Worm (Caenorhabditis elegans): ENCODE measurements around the gene C25A8.5.

C25A8.5 gene

ce11 chrIV:7020630-7021029 is 21.3 kb downstream of the C25A8.5 start:
- no peak for TF ChIP-seq nhr-12 (tag; optimal IDR thresholded peaks at IDR 0.05)
- TF ChIP-seq sma-3 (GFP tag; optimal IDR thresholded peaks at IDR 0.05): peak; percentile 41
- TF ChIP-seq fos-1 (tag; optimal IDR thresholded peaks at IDR 0.05): peak; percentile 24
- TF ChIP-seq sem-4 (tag; optimal IDR thresholded peaks at IDR 0.05): no peak
- no peak for TF ChIP-seq nhr-77 (tag; optimal IDR thresholded peaks at IDR 0.05)
- peak in 1 of 2 experiments; percentile 29 for TF ChIP-seq lsy-2 (tag; optimal IDR thresholded peaks at IDR 0.05)
- TF ChIP-seq dmd-4 (tag; optimal IDR thresholded peaks at IDR 0.05): no peak
- no peak for TF ChIP-seq peb-1 (tag; optimal IDR thresholded peaks at IDR 0.05)
- TF ChIP-seq mdl-1 (tag; optimal IDR thresholded peaks at IDR 0.05): peak in 1 of 2 experiments; percentile 22
- TF ChIP-seq zag-1 (tag; optimal IDR thresholded peaks at IDR 0.05): no peak
- TF ChIP-seq egl-27 (tag; optimal IDR thresholded peaks at IDR 0.05): no peak
- peak; percentile 50 for TF ChIP-seq crh-2 (tag; optimal IDR thresholded peaks at IDR 0.05)
- peak; percentile 25 for TF ChIP-seq C34F6.9 (tag; optimal IDR thresholded peaks at IDR 0.05)
- peak; percentile 64 for TF ChIP-seq sma-9 (GFP tag; optimal IDR thresholded peaks at IDR 0.05)
- no peak for TF ChIP-seq sma-9 (tag; optimal IDR thresholded peaks at IDR 0.05)
- TF ChIP-seq F13H6.1 (tag; optimal IDR thresholded peaks at IDR 0.05): peak; percentile 25
- TF ChIP-seq nhr-25 (tag; optimal IDR thresholded peaks at IDR 0.05): peak; percentile 53
- TF ChIP-seq gmeb-1 (tag; optimal IDR thresholded peaks at IDR 0.05): peak; percentile 27
- TF ChIP-seq ama-1 (optimal IDR thresholded peaks at IDR 0.05): no peak
- peak; percentile 45 for TF ChIP-seq nhr-129 (tag; optimal IDR thresholded peaks at IDR 0.05)

ce11 chrIV:7022227-7022626 is 22.9 kb downstream of the C25A8.5 start:
- no peak for TF ChIP-seq unc-55 (GFP tag; optimal IDR thresholded peaks at IDR 0.05)
- TF ChIP-seq aly-2 (tag; optimal IDR thresholded peaks at IDR 0.05): no peak
- no peak for TF ChIP-seq mbf-1 (tag; optimal IDR thresholded peaks at IDR 0.05)
- TF ChIP-seq ztf-4 (tag; optimal IDR thresholded peaks at IDR 0.05): no peak
- no peak for TF ChIP-seq Y55F3AM.14 (GFP tag; optimal IDR thresholded peaks at IDR 0.05)

- TF ChIP-seq blmp-1 (tag; optimal IDR thresholded peaks at IDR 0.05; ENCODE audit: insufficient read depth): peak; percentile 16
- peak; percentile 70 for TF ChIP-seq fos-1 (tag; optimal IDR thresholded peaks at IDR 0.05)
- no peak for TF ChIP-seq nhr-23 (tag; optimal IDR thresholded peaks at IDR 0.05)
- no peak for TF ChIP-seq ama-1 (optimal IDR thresholded peaks at IDR 0.05)
- no peak for TF ChIP-seq elt-3 (tag; optimal IDR thresholded peaks at IDR 0.05)
- peak; percentile 31 for TF ChIP-seq ztf-4 (tag; optimal IDR thresholded peaks at IDR 0.05)
- no peak for TF ChIP-seq alr-1 (tag; optimal IDR thresholded peaks at IDR 0.05)
- TF ChIP-seq C34F6.9 (tag; optimal IDR thresholded peaks at IDR 0.05): peak; percentile 85
- TF ChIP-seq gmeb-1 (tag; optimal IDR thresholded peaks at IDR 0.05): peak; percentile 45
- TF ChIP-seq crh-2 (tag; optimal IDR thresholded peaks at IDR 0.05): peak; percentile 65
- no peak for TF ChIP-seq unc-39 (tag; optimal IDR thresholded peaks at IDR 0.05)
- TF ChIP-seq dmd-4 (tag; optimal IDR thresholded peaks at IDR 0.05): no peak
- peak in 1 of 2 experiments; percentile 81 for TF ChIP-seq lsy-2 (tag; optimal IDR thresholded peaks at IDR 0.05)
- peak; percentile 8 for TF ChIP-seq snpc-4 (tag; optimal IDR thresholded peaks at IDR 0.05)
- peak; percentile 70 for TF ChIP-seq mab-5 (tag; optimal IDR thresholded peaks at IDR 0.05)
- no peak for TF ChIP-seq lin-13 (GFP tag; optimal IDR thresholded peaks at IDR 0.05)
- TF ChIP-seq nhr-129 (tag; optimal IDR thresholded peaks at IDR 0.05): peak; percentile 87
- TF ChIP-seq nhr-6 (tag; optimal IDR thresholded peaks at IDR 0.05): peak; percentile 39
- peak; percentile 41 for TF ChIP-seq lin-39 (tag; optimal IDR thresholded peaks at IDR 0.05)
- TF ChIP-seq nhr-77 (tag; optimal IDR thresholded peaks at IDR 0.05): no peak
- TF ChIP-seq mdl-1 (tag; optimal IDR thresholded peaks at IDR 0.05): peak; percentile 26 to 37
- TF ChIP-seq F13H6.1 (tag; optimal IDR thresholded peaks at IDR 0.05): peak; percentile 86
- peak; percentile 70 for TF ChIP-seq egl-27 (tag; optimal IDR thresholded peaks at IDR 0.05)
- peak; percentile 84 for TF ChIP-seq sma-9 (GFP tag; optimal IDR thresholded peaks at IDR 0.05)
- no peak for TF ChIP-seq sma-9 (tag; optimal IDR thresholded peaks at IDR 0.05)
- peak; percentile 55 for TF ChIP-seq nhr-25 (tag; optimal IDR thresholded peaks at IDR 0.05)
- no peak for TF ChIP-seq nhr-12 (tag; optimal IDR thresholded peaks at IDR 0.05)
- TF ChIP-seq nhr-21 (tag; optimal IDR thresholded peaks at IDR 0.05): peak; percentile 45
- peak; percentile 82 for TF ChIP-seq sem-4 (tag; optimal IDR thresholded peaks at IDR 0.05)
- TF ChIP-seq unc-55 (GFP tag; optimal IDR thresholded peaks at IDR 0.05): peak; percentile 58
- TF ChIP-seq ztf-1 (GFP tag; conservative IDR thresholded peaks at IDR 0.05): no peak
- peak; percentile 51 for TF ChIP-seq sma-3 (GFP tag; optimal IDR thresholded peaks at IDR 0.05)
- no peak for TF ChIP-seq ZK546.5 (tag; optimal IDR thresholded peaks at IDR 0.05)
Measured at ce11 chrIV:7023004-7023403, 23.7 kb downstream of the C25A8.5 start.

Data from whole organism, L2 larva.